Fruit fly (Drosophila melanogaster) whole organism, embryonic: ENCODE measurements around the gene sesB.

Source experiments
- Aef1 ChIP-seq: fragments of 200-800 bp; sonication (Bioruptor generic); IDR thresholded peaks from 3 replicates; pipeline ENCODE4 v1.3.6; 2022; ENCODE audit warnings: missing biosample characterization, missing genetic modification characterization
- CG10147 ChIP-seq: fragments of 200-800 bp; sonication (Bioruptor generic); optimal IDR thresholded peaks from 2 replicates; lab custom pipeline; 2019; ENCODE audit warnings: missing biosample characterization, mild to moderate bottlenecking, missing genetic modification characterization, moderate library complexity
- CG11696 ChIP-seq: fragments of 200-800 bp; sonication (Bioruptor generic); IDR thresholded peaks from 2 replicates; pipeline ENCODE4 v1.3.6; 2022; ENCODE audit warnings: missing biosample characterization, missing genetic modification characterization
- CG12299 ChIP-seq: fragments of 200-800 bp; sonication (Bioruptor generic); optimal IDR thresholded peaks from 2 replicates; lab custom pipeline; 2018; ENCODE audit warnings: missing biosample characterization, mild to moderate bottlenecking, missing genetic modification characterization
- CG12744 ChIP-seq: fragments of 200-800 bp; sonication (Bioruptor generic); optimal IDR thresholded peaks from 2 replicates; lab custom pipeline; 2016; ENCODE audit warnings: missing biosample characterization, missing genetic modification characterization
- CG13287 ChIP-seq: fragments of 200-800 bp; sonication (Bioruptor generic); IDR thresholded peaks from 2 replicates; pipeline ENCODE4 v1.3.6; 2022; ENCODE audit warnings: missing biosample characterization, missing genetic modification characterization; ENCODE audit not compliant: partially characterized antibody
- CG14965 ChIP-seq: fragments of 200-800 bp; sonication (Bioruptor generic); optimal IDR thresholded peaks from 2 replicates; lab custom pipeline; 2016; ENCODE audit warnings: missing biosample characterization, missing genetic modification characterization, borderline replicate concordance
- CG1603 ChIP-seq: fragments of 200-800 bp; sonication (Bioruptor generic); optimal IDR thresholded peaks from 2 replicates; lab custom pipeline; 2019; ENCODE audit warnings: missing biosample characterization, mild to moderate bottlenecking, missing genetic modification characterization, moderate library complexity
- CG2116 ChIP-seq: fragments of 200-800 bp; sonication (Bioruptor generic); optimal IDR thresholded peaks from 3 replicates; lab custom pipeline; 2018; ENCODE audit warnings: missing biosample characterization, mild to moderate bottlenecking, missing genetic modification characterization
- CG4854 ChIP-seq: fragments of 200-800 bp; sonication (Bioruptor generic); optimal IDR thresholded peaks from 2 replicates; lab custom pipeline; 2016; ENCODE audit warnings: missing biosample characterization, missing genetic modification characterization, inconsistent platforms
- CG5180 ChIP-seq: fragments of 200-800 bp; sonication (Bioruptor generic); optimal IDR thresholded peaks from 3 replicates; lab custom pipeline; 2017; ENCODE audit warnings: missing biosample characterization, missing genetic modification characterization, mild to moderate bottlenecking, moderate library complexity, missing genetic modification reagents
- CG6175 ChIP-seq: fragments of 200-800 bp; sonication (Bioruptor generic); IDR thresholded peaks from 3 replicates; pipeline ENCODE4 v1.3.6; 2022; ENCODE audit warnings: missing biosample characterization, missing genetic modification characterization
- CG6654 ChIP-seq: fragments of 200-800 bp; sonication (Bioruptor generic); optimal IDR thresholded peaks from 2 replicates; lab custom pipeline; 2017; ENCODE audit warnings: missing biosample characterization, mild to moderate bottlenecking, missing genetic modification characterization
- CG6813 ChIP-seq: fragments of 200-800 bp; sonication (Bioruptor generic); optimal IDR thresholded peaks from 2 replicates; lab custom pipeline; 2017; ENCODE audit warnings: missing biosample characterization, missing genetic modification characterization, mild to moderate bottlenecking, moderate library complexity, missing genetic modification reagents
- CG9932 ChIP-seq: fragments of 200-800 bp; sonication (Bioruptor generic); IDR thresholded peaks from 2 replicates; pipeline ENCODE4 v1.3.6; 2022; ENCODE audit warnings: missing biosample characterization, missing genetic modification characterization
- Chrac-16 ChIP-seq: fragments of 200-800 bp; sonication (Bioruptor generic); optimal IDR thresholded peaks from 3 replicates; lab custom pipeline; 2016; ENCODE audit warnings: missing biosample characterization, missing genetic modification characterization
- Drgx ChIP-seq: fragments of 200-800 bp; sonication (Bioruptor generic); IDR thresholded peaks from 2 replicates; pipeline ENCODE4 v1.3.6; 2022; ENCODE audit warnings: missing biosample characterization, missing genetic modification characterization
- Elba2 ChIP-seq: fragments of 200-800 bp; sonication (Bioruptor generic); optimal IDR thresholded peaks from 3 replicates; lab custom pipeline; 2016; ENCODE audit warnings: missing biosample characterization, missing genetic modification characterization
- Hand ChIP-seq: fragments of 200-800 bp; sonication (Bioruptor generic); optimal IDR thresholded peaks from 2 replicates; lab custom pipeline; 2017; ENCODE audit warnings: mild to moderate bottlenecking, missing biosample characterization, missing genetic modification reagents, missing genetic modification characterization
- Jarid2 ChIP-seq: fragments of 200-800 bp; sonication (Bioruptor generic); optimal IDR thresholded peaks from 3 replicates; lab custom pipeline; 2017; ENCODE audit warnings: mild to moderate bottlenecking, missing biosample characterization, missing genetic modification reagents, missing genetic modification characterization
- Lhr ChIP-seq: fragments of 200-800 bp; sonication (Bioruptor generic); optimal IDR thresholded peaks from 3 replicates; lab custom pipeline; 2017; ENCODE audit warnings: mild to moderate bottlenecking, missing biosample characterization, missing genetic modification reagents, missing genetic modification characterization
- MESR4 ChIP-seq: fragments of 200-800 bp; sonication (Bioruptor generic); optimal IDR thresholded peaks from 2 replicates; lab custom pipeline; 2018; ENCODE audit warnings: missing biosample characterization, mild to moderate bottlenecking, missing genetic modification characterization, moderate library complexity
- Mrtf ChIP-seq: fragments of 200-800 bp; sonication (Bioruptor generic); IDR thresholded peaks from 3 replicates; pipeline ENCODE4 v1.3.6; 2022; ENCODE audit warnings: missing biosample characterization, missing genetic modification characterization
- Oaz ChIP-seq: fragments of 200-800 bp; sonication (Bioruptor generic); IDR thresholded peaks from 2 replicates; pipeline ENCODE4 v1.3.6; 2022; ENCODE audit warnings: missing biosample characterization, missing genetic modification characterization
- Oli ChIP-seq: fragments of 200-800 bp; sonication (Bioruptor generic); optimal IDR thresholded peaks from 2 replicates; lab custom pipeline; 2018; ENCODE audit warnings: missing biosample characterization, mild to moderate bottlenecking, missing genetic modification characterization, moderate library complexity
- Ravus ChIP-seq: fragments of 200-800 bp; sonication (Bioruptor generic); IDR thresholded peaks from 2 replicates; pipeline ENCODE4 v1.3.6; 2022; ENCODE audit warnings: missing biosample characterization, missing genetic modification characterization
- Side ChIP-seq: fragments of 200-800 bp; sonication (Bioruptor generic); optimal IDR thresholded peaks from 2 replicates; lab custom pipeline; 2016; ENCODE audit warnings: missing biosample characterization, missing genetic modification characterization
- Sry-δ ChIP-seq: fragments of 200-800 bp; sonication (Bioruptor generic); optimal IDR thresholded peaks from 2 replicates; lab custom pipeline; 2016; ENCODE audit warnings: missing biosample characterization, missing genetic modification characterization
- amos ChIP-seq: fragments of 200-800 bp; sonication (Bioruptor generic); IDR thresholded peaks from 2 replicates; pipeline ENCODE4 v1.3.6; 2022; ENCODE audit warnings: missing biosample characterization, missing genetic modification characterization; ENCODE audit not compliant: partially characterized antibody
- ase ChIP-seq: fragments of 200-800 bp; sonication (Bioruptor generic); IDR thresholded peaks from 3 replicates; pipeline ENCODE4 v1.3.6; 2022; ENCODE audit warnings: missing biosample characterization, missing genetic modification characterization
- bowl ChIP-seq: fragments of 200-800 bp; sonication (Bioruptor generic); IDR thresholded peaks from 2 replicates; pipeline ENCODE4 v1.3.6; 2022; ENCODE audit warnings: missing biosample characterization, missing genetic modification characterization
- caup ChIP-seq: fragments of 200-800 bp; sonication (Bioruptor generic); optimal IDR thresholded peaks from 3 replicates; lab custom pipeline; 2017; ENCODE audit warnings: missing biosample characterization, mild to moderate bottlenecking, missing genetic modification characterization, moderate library complexity; ENCODE audit not compliant: severe bottlenecking
- chif ChIP-seq, 2 experiments: fragments of 200-800 bp; sonication (Bioruptor generic); optimal IDR thresholded peaks; 3 replicates each; lab custom pipeline; 2016; ENCODE audit warnings: missing biosample characterization in 2 of 2, missing genetic modification characterization in 2 of 2
- chn ChIP-seq: fragments of 200-800 bp; sonication (Bioruptor generic); optimal IDR thresholded peaks from 2 replicates; lab custom pipeline; 2016; ENCODE audit warnings: missing biosample characterization, missing genetic modification characterization
- dati ChIP-seq: fragments of 200-800 bp; sonication (Bioruptor generic); IDR thresholded peaks from 2 replicates; pipeline ENCODE4 v1.3.6; 2022; ENCODE audit warnings: missing biosample characterization, missing genetic modification characterization
- eve ChIP-seq, 2 experiments: fragments of >200 bp; optimal IDR thresholded peaks; 2 replicates each; lab custom pipeline; 2017; ENCODE audit warnings: missing biosample characterization in 2 of 2, missing genetic modification characterization in 2 of 2
- gce ChIP-seq: fragments of 200-800 bp; sonication (Bioruptor generic); IDR thresholded peaks from 3 replicates; pipeline ENCODE4 v1.3.6; 2022; ENCODE audit warnings: missing biosample characterization, missing genetic modification characterization
- gcm ChIP-seq: fragments of 200-800 bp; sonication (Bioruptor generic); optimal IDR thresholded peaks from 2 replicates; lab custom pipeline; 2019; ENCODE audit warnings: missing biosample characterization, mild to moderate bottlenecking, missing genetic modification characterization, moderate library complexity
- hb ChIP-seq: fragments of 200-800 bp; sonication (Bioruptor generic); IDR thresholded peaks from 3 replicates; pipeline ENCODE4 v1.3.6; 2022; ENCODE audit warnings: missing biosample characterization, missing genetic modification characterization; ENCODE audit not compliant: partially characterized antibody
- nerfin-2 ChIP-seq: fragments of 200-800 bp; sonication (Bioruptor generic); IDR thresholded peaks from 2 replicates; pipeline ENCODE4 v1.3.6; 2022; ENCODE audit warnings: missing biosample characterization, missing genetic modification characterization; ENCODE audit not compliant: partially characterized antibody
- oc ChIP-seq: fragments of 200-800 bp; sonication (Bioruptor generic); optimal IDR thresholded peaks from 2 replicates; lab custom pipeline; 2018; ENCODE audit warnings: missing biosample characterization, mild to moderate bottlenecking, missing genetic modification characterization, moderate library complexity
- prd ChIP-seq, 3 experiments: fragments of >200 bp in 2 of 3; fragments of 200-800 bp in 1 of 3; sonication (Bioruptor generic) in 1 of 3; optimal IDR thresholded peaks in 2 of 3; IDR thresholded peaks in 1 of 3; 2 replicates in 2 of 3; 3 replicates in 1 of 3; pipeline versions ENCODE4 v1.3.6 to Lab custom; 2017 to 2022; ENCODE audit warnings: missing biosample characterization in 1 of 3, missing genetic modification characterization in 1 of 3
- sc ChIP-seq, 3 experiments: fragments of >200 bp in 2 of 3; fragments of 200-800 bp in 1 of 3; sonication (Bioruptor generic) in 1 of 3; optimal IDR thresholded peaks; 2 replicates in 2 of 3; 3 replicates in 1 of 3; lab custom pipeline; 2017; ENCODE audit warnings: mild to moderate bottlenecking in 1 of 3, missing biosample characterization in 1 of 3, missing genetic modification characterization in 1 of 3, missing genetic modification reagents in 1 of 3
- seq ChIP-seq: fragments of 200-800 bp; sonication (Bioruptor generic); IDR thresholded peaks from 2 replicates; pipeline ENCODE4 v1.3.6; 2022; ENCODE audit warnings: missing biosample characterization, missing genetic modification characterization
- sob ChIP-seq: fragments of 200-800 bp; sonication (Bioruptor generic); IDR thresholded peaks from 2 replicates; pipeline ENCODE4 v1.3.6; 2022; ENCODE audit warnings: missing biosample characterization, missing genetic modification characterization
- ssp ChIP-seq: fragments of 200-800 bp; sonication (Bioruptor generic); IDR thresholded peaks from 2 replicates; pipeline ENCODE4 v1.3.6; 2022; ENCODE audit warnings: missing biosample characterization, missing genetic modification characterization
- unc-4 ChIP-seq: fragments of 200-800 bp; sonication (Bioruptor generic); IDR thresholded peaks from 2 replicates; pipeline ENCODE4 v1.3.6; 2022; ENCODE audit warnings: missing biosample characterization, missing genetic modification characterization; ENCODE audit not compliant: partially characterized antibody
- vfl ChIP-seq: fragments of 200-800 bp; sonication (Bioruptor generic); optimal IDR thresholded peaks from 2 replicates; lab custom pipeline; 2016; ENCODE audit warnings: missing biosample characterization, missing genetic modification characterization

The sesB gene

dm6 chrX:10767350-10768005 lies 19.3 kb downstream of the sesB start (continued):
- TF ChIP-seq Ravus (GFP tag; lab: Robert Waterston, UW) (no peak), oc (tag; lab: Kevin White, UChicago) (no peak), CG12299 (tag; lab: Kevin White, UChicago) (peak; percentile 54), gce (GFP tag; lab: Robert Waterston, UW) (0 out of 3 replicates have a peak, but pooled peaks have one; percentile 39), CG6654 (GFP tag; lab: Kevin White, UChicago) (no peak), dati (no peak), prd (optimal IDR thresholded peaks at IDR 0.05; lab: Kevin White, UChicago) (no peak), prd (GFP tag; IDR thresholded peaks at IDR 0.05; lab: Robert Waterston, UW) (peak; percentile 66; the same call in 2 of the 3 replicates), Oli (tag; lab: Kevin White, UChicago) (peak; percentile 41), Mrtf (GFP tag; lab: Robert Waterston, UW) (peak; percentile 27; the same call in 1 of the 3 replicates), amos (GFP tag; lab: Robert Waterston, UW) (no peak), CG11696 (peak; percentile 40), CG6813 (GFP tag; lab: Kevin White, UChicago) (peak; percentile 28), CG12744 (peak; percentile 57), ssp (no peak), CG6175 (GFP tag; lab: Robert Waterston, UW) (peak; percentile 30; the same call in 1 of the 3 replicates), vfl (GFP tag; lab: Kevin White, UChicago) (peak; percentile 51), sc (optimal IDR thresholded peaks at IDR 0.05; lab: Kevin White, UChicago) (no peak), sc (GFP tag; optimal IDR thresholded peaks at IDR 0.05; lab: Kevin White, UChicago) (no peak), gcm (peak; percentile 2), bowl (GFP tag; lab: Robert Waterston, UW) (no peak), ase (GFP tag; lab: Robert Waterston, UW) (peak; percentile 68; the same call in 2 of the 3 replicates), CG1603 (tag; lab: Kevin White, UChicago) (peak; percentile 43), Elba2 (GFP tag; lab: Kevin White, UChicago) (no peak), CG10147 (GFP tag; lab: Kevin White, UChicago) (peak; percentile 7), Aef1 (GFP tag; lab: Robert Waterston, UW) (peak; percentile 88), Lhr (no peak), caup (GFP tag; lab: Kevin White, UChicago) (peak; percentile 65), Drgx (GFP tag; lab: Robert Waterston, UW) (peak; percentile 77), chif (GFP tag; optimal IDR thresholded peaks at IDR 0.05; lab: Kevin White, UChicago) (no peak), hb (GFP tag; lab: Robert Waterston, UW) (no peak), CG13287 (GFP tag; lab: Robert Waterston, UW) (no peak), sob (GFP tag; lab: Robert Waterston, UW) (peak; percentile 60), seq (GFP tag; lab: Robert Waterston, UW) (0 out of 2 replicates have a peak, but pooled peaks have one; percentile 28), CG9932 (GFP tag; lab: Robert Waterston, UW) (peak; percentile 80), unc-4 (no peak), nerfin-2 (GFP tag; lab: Robert Waterston, UW) (no peak), Oaz (GFP tag; lab: Robert Waterston, UW) (no peak), Side (GFP tag; lab: Kevin White, UChicago) (peak; percentile 75), MESR4 (GFP tag; lab: Kevin White, UChicago) (no peak), CG4854 (GFP tag; lab: Kevin White, UChicago) (no peak), CG5180 (GFP tag; lab: Kevin White, UChicago) (peak; percentile 31), CG2116 (GFP tag; lab: Kevin White, UChicago) (no peak), Chrac-16 (GFP tag; lab: Kevin White, UChicago) (peak; percentile 58), CG14965 (GFP tag; lab: Kevin White, UChicago) (no peak), eve (GFP tag; optimal IDR thresholded peaks at IDR 0.05; lab: Kevin White, UChicago) (no peak), Sry-δ (GFP tag; lab: Kevin White, UChicago) (peak; percentile 35), Hand (GFP tag; lab: Kevin White, UChicago) (peak; percentile 63), chn (GFP tag; lab: Kevin White, UChicago) (peak; percentile 69), Jarid2 (no peak)
